Worm (Caenorhabditis elegans): ENCODE measurements around the gene lin-26.

Gene lin-26

ce11 chrII:7722784-7723183 lies 40.8 kb downstream of the lin-26 start:
- TF ChIP-seq unc-39 (tag; optimal IDR thresholded peaks at IDR 0.05) (no peak), peb-1 (tag; optimal IDR thresholded peaks at IDR 0.05) (no peak), C34F6.9 (tag; optimal IDR thresholded peaks at IDR 0.05) (peak; percentile 10), nhr-129 (tag; optimal IDR thresholded peaks at IDR 0.05) (peak; percentile 62), F13H6.1 (tag; optimal IDR thresholded peaks at IDR 0.05) (peak; percentile 77), ztf-1 (GFP tag; conservative IDR thresholded peaks at IDR 0.05) (no peak), sma-9 (GFP tag; optimal IDR thresholded peaks at IDR 0.05) (peak; percentile 0), sma-9 (tag; optimal IDR thresholded peaks at IDR 0.05) (no peak)

ce11 chrII:7724603-7725002 lies 42.6 kb downstream of the lin-26 start, which contains the start of gene cpna-2:
Gene cpna-2, plus strand, starts transcription at chrII:7724903.
- no peak for TF ChIP-seq lsy-2 (tag; optimal IDR thresholded peaks at IDR 0.05)
- no peak for TF ChIP-seq ceh-16 (tag; optimal IDR thresholded peaks at IDR 0.05)
- TF ChIP-seq dmd-4 (tag; optimal IDR thresholded peaks at IDR 0.05) = no peak
- TF ChIP-seq sem-4 (tag; optimal IDR thresholded peaks at IDR 0.05) = no peak
- no peak for TF ChIP-seq nhr-10 (tag; optimal IDR thresholded peaks at IDR 0.05)
